Worm (Caenorhabditis elegans): ENCODE data around the gene T02H6.5.

DNA sequence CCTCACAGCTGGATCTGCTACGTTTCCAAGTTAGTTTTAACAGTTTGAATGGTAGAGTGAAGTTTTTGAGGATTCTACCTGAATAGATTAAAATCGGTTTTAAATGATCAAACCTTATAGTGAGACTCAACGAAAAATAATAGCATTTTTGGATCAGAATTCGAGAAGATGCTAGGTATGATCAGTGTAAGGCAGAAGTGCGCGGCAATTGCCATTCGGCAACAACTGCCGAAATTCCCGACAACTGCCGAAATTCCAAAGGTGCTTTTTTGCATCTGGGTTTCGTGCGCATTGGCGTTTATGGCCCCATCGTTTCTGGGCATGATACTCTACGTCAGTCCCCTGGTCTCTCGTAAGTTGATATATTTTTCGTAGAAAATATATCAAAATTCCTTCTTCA lies 1.4 kb upstream of the T02H6.5 start, which contains the start of gene T02H6.6:
- TF ChIP-seq fos-1 (tag; optimal IDR thresholded peaks at IDR 0.05) (no peak), snpc-4 (tag; optimal IDR thresholded peaks at IDR 0.05) (no peak), ZK546.5 (tag; optimal IDR thresholded peaks at IDR 0.05) (no peak), sma-9 (GFP tag; optimal IDR thresholded peaks at IDR 0.05) (no peak), sma-9 (tag; optimal IDR thresholded peaks at IDR 0.05) (no peak), nhr-77 (tag; optimal IDR thresholded peaks at IDR 0.05) (no peak), lsy-2 (tag; optimal IDR thresholded peaks at IDR 0.05) (no peak)

Measured in whole organism, L2 larva.